Worm (Caenorhabditis elegans) whole organism, L3 larva: Measurements from ENCODE around the gene nas-9.

Source experiments
- R02D3.7 ChIP-seq: fragments of 150-350 bp; optimal IDR thresholded peaks from 2 replicates; lab custom pipeline; 2014; ENCODE audit warnings: missing biosample characterization, missing genetic modification characterization
- ZK546.5 ChIP-seq: sonication (generic microtip); optimal IDR thresholded peaks from 2 replicates; lab custom pipeline; 2017; ENCODE audit warnings: missing biosample characterization, missing genetic modification characterization
- aly-2 ChIP-seq: fragments of 150-350 bp; optimal IDR thresholded peaks from 2 replicates; lab custom pipeline; 2014; ENCODE audit warnings: missing biosample characterization, missing genetic modification characterization
- ama-1 ChIP-seq: fragments of 150-350 bp; optimal IDR thresholded peaks from 2 replicates; lab custom pipeline; 2018
- ceh-16 ChIP-seq: sonication (generic microtip); optimal IDR thresholded peaks from 2 replicates; lab custom pipeline; 2017; ENCODE audit warnings: missing biosample characterization, missing genetic modification characterization
- ceh-28 ChIP-seq: fragments of 150-350 bp; optimal IDR thresholded peaks from 2 replicates; lab custom pipeline; 2014; ENCODE audit warnings: missing biosample characterization, missing genetic modification reagents, missing genetic modification characterization
- ceh-82 ChIP-seq: fragments of 150-350 bp; optimal IDR thresholded peaks from 2 replicates; lab custom pipeline; 2014; ENCODE audit warnings: missing biosample characterization, missing genetic modification characterization
- daf-12 ChIP-seq: fragments of 150-350 bp; optimal IDR thresholded peaks from 2 replicates; lab custom pipeline; 2014; ENCODE audit warnings: missing biosample characterization, missing genetic modification reagents, missing genetic modification characterization
- egl-27 ChIP-seq: sonication (generic microtip); optimal IDR thresholded peaks from 4 replicates; lab custom pipeline; 2017; ENCODE audit warnings: missing biosample characterization, missing genetic modification reagents, missing genetic modification characterization
- elt-1 ChIP-seq: fragments of 150-350 bp; optimal IDR thresholded peaks from 2 replicates; lab custom pipeline; 2014; ENCODE audit warnings: missing biosample characterization, missing genetic modification characterization
- elt-2 ChIP-seq: sonication (generic microtip); optimal IDR thresholded peaks from 2 replicates; lab custom pipeline; 2016; ENCODE audit warnings: missing genetic modification reagents, mild to moderate bottlenecking, missing genetic modification characterization, missing compliant biosample characterization
- elt-3 ChIP-seq, 3 experiments: fragments of 150-350 bp in 1 of 3; sonication (generic microtip) in 2 of 3; optimal IDR thresholded peaks; 2 replicates in 2 of 3; 4 replicates in 1 of 3; lab custom pipeline; 2014 to 2017; ENCODE audit warnings: missing biosample characterization in 3 of 3, missing genetic modification characterization in 3 of 3
- fkh-10 ChIP-seq: sonication (generic microtip); optimal IDR thresholded peaks from 2 replicates; lab custom pipeline; 2017; ENCODE audit warnings: missing biosample characterization, missing genetic modification reagents, missing genetic modification characterization
- fkh-2 ChIP-seq: fragments of 150-350 bp; optimal IDR thresholded peaks from 2 replicates; lab custom pipeline; 2014; ENCODE audit warnings: missing biosample characterization, missing genetic modification reagents, missing genetic modification characterization
- fos-1 ChIP-seq: fragments of 150-350 bp; optimal IDR thresholded peaks from 2 replicates; lab custom pipeline; 2014; ENCODE audit warnings: missing biosample characterization, missing genetic modification characterization
- hmg-11 ChIP-seq: sonication (generic microtip); optimal IDR thresholded peaks from 2 replicates; lab custom pipeline; 2016; ENCODE audit warnings: missing genetic modification characterization, missing compliant biosample characterization
- lin-15B ChIP-seq: fragments of 150-350 bp; optimal IDR thresholded peaks from 2 replicates; lab custom pipeline; 2014; ENCODE audit warnings: missing biosample characterization, missing genetic modification characterization
- lin-39 ChIP-seq: fragments of 150-350 bp; optimal IDR thresholded peaks from 2 replicates; lab custom pipeline; 2018; ENCODE audit warnings: missing biosample characterization, missing genetic modification reagents, missing genetic modification characterization
- lsy-12 ChIP-seq: sonication (generic microtip); optimal IDR thresholded peaks from 2 replicates; lab custom pipeline; 2016; ENCODE audit warnings: mild to moderate bottlenecking, missing genetic modification characterization, missing compliant biosample characterization
- mdl-1 ChIP-seq: fragments of 150-350 bp; optimal IDR thresholded peaks from 2 replicates; lab custom pipeline; 2014; ENCODE audit warnings: missing biosample characterization, missing genetic modification characterization
- mml-1 ChIP-seq: fragments of 150-350 bp; sonication (generic microtip); optimal IDR thresholded peaks from 3 replicates; lab custom pipeline; 2014; ENCODE audit warnings: missing biosample characterization, missing genetic modification characterization
- nfya-1 ChIP-seq: sonication (generic microtip); optimal IDR thresholded peaks from 2 replicates; lab custom pipeline; 2017; ENCODE audit warnings: missing genetic modification characterization, mild to moderate bottlenecking, missing compliant biosample characterization, antibody characterized with exemption, moderate library complexity; ENCODE audit not compliant: insufficient read depth
- nhr-11 ChIP-seq: fragments of 150-350 bp; optimal IDR thresholded peaks from 2 replicates; lab custom pipeline; 2014; ENCODE audit warnings: missing biosample characterization, missing genetic modification characterization
- nhr-12 ChIP-seq: fragments of 150-350 bp; optimal IDR thresholded peaks from 2 replicates; lab custom pipeline; 2014; ENCODE audit warnings: missing biosample characterization, missing genetic modification characterization
- nhr-23 ChIP-seq: fragments of 150-350 bp; optimal IDR thresholded peaks from 2 replicates; lab custom pipeline; 2014; ENCODE audit warnings: missing biosample characterization, missing genetic modification reagents, missing genetic modification characterization
- nhr-25 ChIP-seq: sonication (generic microtip); optimal IDR thresholded peaks from 2 replicates; lab custom pipeline; 2017; ENCODE audit warnings: missing biosample characterization, missing genetic modification characterization
- nhr-28 ChIP-seq: fragments of 150-350 bp; optimal IDR thresholded peaks from 2 replicates; lab custom pipeline; 2014; ENCODE audit warnings: missing biosample characterization, missing genetic modification characterization
- nhr-43 ChIP-seq: sonication (generic microtip); optimal IDR thresholded peaks from 2 replicates; lab custom pipeline; 2016; ENCODE audit warnings: mild to moderate bottlenecking, missing genetic modification characterization, missing compliant biosample characterization; ENCODE audit not compliant: poor library complexity, severe bottlenecking
- nhr-67 ChIP-seq: fragments of 150-350 bp; optimal IDR thresholded peaks from 2 replicates; lab custom pipeline; 2014; ENCODE audit warnings: missing biosample characterization, missing genetic modification characterization
- nhr-76 ChIP-seq: fragments of 150-350 bp; sonication (generic microtip); optimal IDR thresholded peaks from 5 replicates; lab custom pipeline; 2014; ENCODE audit warnings: missing biosample characterization, missing genetic modification characterization
- nhr-77 ChIP-seq: fragments of 150-350 bp; optimal IDR thresholded peaks from 2 replicates; lab custom pipeline; 2014; ENCODE audit warnings: missing biosample characterization, missing genetic modification characterization
- pha-4 ChIP-seq: fragments of 150-350 bp; optimal IDR thresholded peaks from 2 replicates; lab custom pipeline; 2014; ENCODE audit warnings: missing biosample characterization, missing genetic modification reagents, missing genetic modification characterization
- pqm-1 ChIP-seq: fragments of 150-350 bp; optimal IDR thresholded peaks from 2 replicates; lab custom pipeline; 2017; ENCODE audit warnings: missing biosample characterization, missing genetic modification characterization, inconsistent platforms
- sea-2 ChIP-seq: fragments of 150-350 bp; sonication (generic microtip); optimal IDR thresholded peaks from 4 replicates; lab custom pipeline; 2014; ENCODE audit warnings: missing biosample characterization, missing genetic modification reagents, missing genetic modification characterization
- snpc-4 ChIP-seq: fragments of 150-350 bp; optimal IDR thresholded peaks from 2 replicates; lab custom pipeline; 2014; ENCODE audit warnings: missing biosample characterization, missing genetic modification characterization
- tbx-2 ChIP-seq: sonication (generic microtip); optimal IDR thresholded peaks from 2 replicates; lab custom pipeline; 2016; ENCODE audit warnings: mild to moderate bottlenecking, missing genetic modification characterization, missing compliant biosample characterization
- unc-39 ChIP-seq: sonication (generic microtip); optimal IDR thresholded peaks from 4 replicates; lab custom pipeline; 2017; ENCODE audit warnings: missing biosample characterization, missing genetic modification characterization
- unc-62 ChIP-seq: fragments of 150-350 bp; sonication (generic microtip); optimal IDR thresholded peaks from 4 replicates; lab custom pipeline; 2014; ENCODE audit warnings: missing biosample characterization, missing genetic modification reagents, missing genetic modification characterization
- ztf-11 ChIP-seq: fragments of 150-350 bp; optimal IDR thresholded peaks from 2 replicates; lab custom pipeline; 2014; ENCODE audit warnings: missing biosample characterization, missing genetic modification characterization
- ztf-4 ChIP-seq: fragments of 150-350 bp; optimal IDR thresholded peaks from 2 replicates; lab custom pipeline; 2014; ENCODE audit warnings: missing biosample characterization, missing genetic modification characterization

The nas-9 gene

DNA sequence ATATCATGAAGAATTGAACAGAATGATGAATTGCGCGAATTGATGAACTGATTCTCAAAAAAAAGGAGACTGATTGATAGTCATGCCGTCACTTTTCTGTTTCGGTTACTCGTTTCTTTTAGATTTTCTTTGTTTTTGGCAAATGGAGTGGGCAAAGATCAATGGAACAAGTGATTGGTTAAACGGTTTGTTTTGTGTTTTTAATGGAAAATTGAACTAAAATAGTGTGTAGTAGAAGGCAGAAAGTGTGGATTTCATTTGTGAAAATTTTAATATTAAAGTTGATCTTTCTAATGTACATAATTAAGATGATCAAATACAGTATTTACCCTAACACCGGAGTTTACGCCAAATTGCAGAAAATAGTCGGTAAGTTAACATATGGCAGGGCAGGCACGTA, at the start of gene nas-9:
TSS of gene nas-9 (minus strand) at position 101 of the 400 bp plus-strand sequence.
- TF ChIP-seq fkh-10 (GFP tag; lab: Kevin White, UChicago), result no peak
- no peak for TF ChIP-seq ZK546.5
- TF ChIP-seq ceh-28 (tag; lab: Kevin White, UChicago), result no peak
- no peak for TF ChIP-seq lin-15B (tag; lab: Kevin White, UChicago)
- TF ChIP-seq ztf-4 (tag; lab: Kevin White, UChicago), result no peak
- no peak for TF ChIP-seq egl-27
- no peak for TF ChIP-seq nhr-76
- no peak for TF ChIP-seq pqm-1
- TF ChIP-seq ztf-11 (tag; lab: Kevin White, UChicago), result no peak
- TF ChIP-seq lsy-12 (tag; lab: Kevin White, UChicago), result no peak
- TF ChIP-seq elt-1 (tag; lab: Kevin White, UChicago), result no peak
- TF ChIP-seq R02D3.7 (tag; lab: Kevin White, UChicago), result no peak
- no peak for TF ChIP-seq unc-62 (GFP tag; lab: Kevin White, UChicago)
- TF ChIP-seq nhr-67 (tag; lab: Kevin White, UChicago), result no peak
- no peak for TF ChIP-seq nhr-77 (tag; lab: Kevin White, UChicago)
- no peak for TF ChIP-seq elt-2 (tag; lab: Kevin White, UChicago)

DNA sequence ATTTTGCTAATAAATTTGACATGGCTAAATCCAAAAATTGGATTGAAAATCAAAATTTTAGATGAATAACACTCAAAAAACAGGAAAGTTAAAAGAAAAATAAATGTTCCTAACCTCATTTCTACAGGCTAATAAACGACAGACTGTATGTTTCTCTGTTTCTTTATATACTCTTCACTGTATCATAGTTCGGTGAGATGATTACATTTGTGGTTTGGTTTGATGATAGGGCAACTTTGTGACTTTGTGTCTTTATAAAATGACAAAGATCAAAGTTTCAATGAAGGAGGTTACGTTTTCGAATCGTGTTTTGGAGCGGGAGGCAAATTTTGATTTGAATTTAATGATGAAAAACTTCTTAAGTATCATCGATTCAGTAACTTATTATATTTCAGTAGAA, 49.7 kb upstream of the nas-9 start, which contains the start of gene ugt-12:
TSS of gene ugt-12 (minus strand) at position 153 of the 400 bp plus-strand sequence.
- TF ChIP-seq ceh-82 (tag; lab: Kevin White, UChicago), result no peak
- no peak for TF ChIP-seq daf-12 (tag; lab: Kevin White, UChicago)
- no peak for TF ChIP-seq ama-1
- TF ChIP-seq ceh-16 (tag; lab: Kevin White, UChicago), result no peak
- TF ChIP-seq nfya-1 (tag; lab: Kevin White, UChicago), result no peak
- TF ChIP-seq fkh-2 (tag; lab: Kevin White, UChicago), result no peak
- TF ChIP-seq R02D3.7 (tag; lab: Kevin White, UChicago), result no peak
- TF ChIP-seq nhr-23, result peak; percentile 35
- TF ChIP-seq nhr-12 (tag; lab: Kevin White, UChicago), result no peak
- no peak for TF ChIP-seq egl-27
- no peak for TF ChIP-seq ZK546.5
- TF ChIP-seq tbx-2 (tag; lab: Kevin White, UChicago), result no peak
- TF ChIP-seq nhr-25, result no peak
- TF ChIP-seq lin-39, result no peak
- TF ChIP-seq nhr-28 (tag; lab: Kevin White, UChicago), result no peak
- no peak for TF ChIP-seq snpc-4
- TF ChIP-seq nhr-11 (tag; lab: Kevin White, UChicago), result no peak
- no peak for TF ChIP-seq sea-2 (GFP tag; lab: Kevin White, UChicago)
- no peak for TF ChIP-seq ztf-4 (tag; lab: Kevin White, UChicago)
- no peak for TF ChIP-seq mml-1 (tag; lab: Kevin White, UChicago)
- no peak for TF ChIP-seq fkh-10 (GFP tag; lab: Kevin White, UChicago)
- TF ChIP-seq unc-39 (tag; lab: Kevin White, UChicago), result no peak
- TF ChIP-seq elt-3 (tag; optimal IDR thresholded peaks at IDR 0.05; lab: Kevin White, UChicago), result no peak
- peak; percentile 43 for TF ChIP-seq pqm-1
- no peak for TF ChIP-seq hmg-11 (tag; lab: Kevin White, UChicago)
- no peak for TF ChIP-seq ceh-28 (tag; lab: Kevin White, UChicago)
- no peak for TF ChIP-seq fos-1
- TF ChIP-seq nhr-77 (tag; lab: Kevin White, UChicago), result no peak
- peak; percentile 71 for TF ChIP-seq elt-2 (tag; lab: Kevin White, UChicago)
- no peak for TF ChIP-seq lsy-12 (tag; lab: Kevin White, UChicago)
- TF ChIP-seq aly-2 (tag; lab: Kevin White, UChicago), result no peak
- TF ChIP-seq ztf-11 (tag; lab: Kevin White, UChicago), result no peak
- no peak for TF ChIP-seq mdl-1 (tag; lab: Kevin White, UChicago)
- TF ChIP-seq nhr-43 (tag; lab: Kevin White, UChicago), result no peak
- no peak for TF ChIP-seq elt-1 (tag; lab: Kevin White, UChicago)
- TF ChIP-seq pha-4, result peak; percentile 39

DNA sequence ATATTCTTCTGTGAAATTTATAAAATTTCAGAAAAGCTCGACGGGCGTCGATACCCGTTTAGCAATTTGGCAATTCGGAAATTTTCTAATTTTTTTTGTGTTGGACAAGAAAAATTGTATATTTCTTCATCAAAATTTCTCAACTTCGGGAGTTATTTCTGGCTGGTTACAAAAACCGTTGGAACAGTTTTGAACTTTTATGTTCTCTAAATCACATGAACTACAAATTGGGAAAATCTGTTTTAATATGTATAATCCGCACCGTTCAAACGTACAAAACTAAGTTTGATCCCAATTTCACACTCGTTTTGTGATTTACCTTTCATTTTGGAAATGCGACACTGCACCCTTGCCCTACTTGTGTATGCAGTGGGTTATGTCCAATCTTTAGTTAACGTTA, 45.6 kb upstream of the nas-9 start, which contains the start of gene T19H12.3:
TSS of gene T19H12.3 (plus strand) at position 301 of the 400 bp plus-strand sequence.
- TF ChIP-seq nhr-28 (tag; lab: Kevin White, UChicago), result no peak
